Fruit fly (Drosophila melanogaster) whole organism, embryonic: Measurements from ENCODE around the gene CG5516.

Experiments
- ATbp ChIP-seq: fragments of 200-800 bp; sonication (Bioruptor generic); optimal IDR thresholded peaks from 2 replicates; lab custom pipeline; 2017; ENCODE audit warnings: missing biosample characterization, mild to moderate bottlenecking, missing genetic modification characterization, missing genetic modification reagents
- Awh ChIP-seq: fragments of 200-800 bp; sonication (Bioruptor generic); IDR thresholded peaks from 2 replicates; pipeline ENCODE4, ENCODE4 v1.3.6; 2022; ENCODE audit warnings: missing biosample characterization, missing genetic modification characterization
- CG1024 ChIP-seq: fragments of 200-800 bp; sonication (Bioruptor generic); IDR thresholded peaks from 2 replicates; pipeline ENCODE4 v1.3.6; 2022; ENCODE audit warnings: missing biosample characterization, missing genetic modification characterization
- CG12104 ChIP-seq: fragments of 200-800 bp; sonication (Bioruptor generic); optimal IDR thresholded peaks from 3 replicates; lab custom pipeline; 2016; ENCODE audit warnings: missing biosample characterization, missing genetic modification characterization
- CG12236 ChIP-seq: fragments of 200-800 bp; sonication (Bioruptor generic); optimal IDR thresholded peaks from 2 replicates; lab custom pipeline; 2016; ENCODE audit warnings: missing biosample characterization, missing genetic modification characterization
- CG13123 ChIP-seq: fragments of 200-800 bp; sonication (Bioruptor generic); optimal IDR thresholded peaks from 2 replicates; lab custom pipeline; 2016; ENCODE audit warnings: missing biosample characterization, missing genetic modification characterization
- CG15011 ChIP-seq: fragments of 200-800 bp; sonication (Bioruptor generic); optimal IDR thresholded peaks from 3 replicates; lab custom pipeline; 2018; ENCODE audit warnings: missing biosample characterization, mild to moderate bottlenecking, missing genetic modification characterization
- CG17385 ChIP-seq: fragments of 200-800 bp; sonication (Bioruptor generic); optimal IDR thresholded peaks from 3 replicates; lab custom pipeline; 2018; ENCODE audit warnings: missing biosample characterization, mild to moderate bottlenecking, missing genetic modification characterization
- CG17829 ChIP-seq: fragments of 200-800 bp; optimal IDR thresholded peaks from 2 replicates; lab custom pipeline; 2019; ENCODE audit warnings: missing biosample characterization, mild to moderate bottlenecking, missing genetic modification characterization, moderate library complexity
- CG18011 ChIP-seq: fragments of 200-800 bp; sonication (Bioruptor generic); optimal IDR thresholded peaks from 2 replicates; lab custom pipeline; 2017; ENCODE audit warnings: missing biosample characterization, missing genetic modification characterization, mild to moderate bottlenecking, moderate library complexity, missing genotype
- CG1832 ChIP-seq: fragments of 200-800 bp; sonication (Bioruptor generic); optimal IDR thresholded peaks from 2 replicates; lab custom pipeline; 2017; ENCODE audit warnings: missing biosample characterization, mild to moderate bottlenecking, missing genetic modification characterization, inconsistent platforms
- CG3847 ChIP-seq: fragments of 200-800 bp; sonication (Bioruptor generic); IDR thresholded peaks from 2 replicates; pipeline ENCODE4 v1.3.6; 2022; ENCODE audit warnings: missing biosample characterization, missing genetic modification characterization
- CG3995 ChIP-seq: fragments of 200-800 bp; sonication (Bioruptor generic); optimal IDR thresholded peaks from 3 replicates; lab custom pipeline; 2016; ENCODE audit warnings: missing biosample characterization, missing genetic modification characterization
- CG4282 ChIP-seq: fragments of 200-800 bp; sonication (Bioruptor generic); optimal IDR thresholded peaks from 2 replicates; lab custom pipeline; 2016; ENCODE audit warnings: missing biosample characterization, missing genetic modification characterization
- CG4617 ChIP-seq: fragments of 200-800 bp; sonication (Bioruptor generic); optimal IDR thresholded peaks from 3 replicates; lab custom pipeline; 2016; ENCODE audit warnings: missing biosample characterization, missing genetic modification characterization, borderline replicate concordance
- CG7271 ChIP-seq: fragments of 200-800 bp; sonication (Bioruptor generic); optimal IDR thresholded peaks from 2 replicates; lab custom pipeline; 2018; ENCODE audit warnings: missing biosample characterization, mild to moderate bottlenecking, missing genetic modification characterization, moderate library complexity
- CG7786 ChIP-seq: fragments of 200-800 bp; sonication (Bioruptor generic); optimal IDR thresholded peaks from 2 replicates; lab custom pipeline; 2016; ENCODE audit warnings: missing biosample characterization, missing genetic modification characterization
- CG9215 ChIP-seq: fragments of 200-800 bp; sonication (Bioruptor generic); IDR thresholded peaks from 2 replicates; pipeline ENCODE4 v1.3.6; 2022; ENCODE audit warnings: missing biosample characterization, missing genetic modification characterization
- CG9437 ChIP-seq: fragments of 200-800 bp; sonication (Bioruptor generic); optimal IDR thresholded peaks from 2 replicates; lab custom pipeline; 2018; ENCODE audit warnings: missing biosample characterization, mild to moderate bottlenecking, missing genetic modification characterization
- D ChIP-seq, 2 experiments: fragments of 200-800 bp in 1 of 2; fragments of >200 bp in 1 of 2; sonication (Bioruptor generic) in 1 of 2; optimal IDR thresholded peaks; 2 replicates in 1 of 2; 3 replicates in 1 of 2; lab custom pipeline; 2017; ENCODE audit warnings: mild to moderate bottlenecking in 1 of 2, missing biosample characterization in 1 of 2, missing genetic modification characterization in 1 of 2, missing genetic modification reagents in 1 of 2
- Ets65A ChIP-seq: fragments of 200-800 bp; sonication (Bioruptor generic); peaks from one replicate; lab custom pipeline; 2016; ENCODE audit warnings: missing biosample characterization, missing genetic modification characterization
- Fer1 ChIP-seq: fragments of 200-800 bp; sonication (Bioruptor generic); optimal IDR thresholded peaks from 2 replicates; lab custom pipeline; 2017; ENCODE audit warnings: missing biosample characterization, mild to moderate bottlenecking, missing genetic modification characterization
- GATAe ChIP-seq: fragments of 200-800 bp; sonication (Bioruptor generic); conservative IDR thresholded peaks from 2 replicates; pipeline ENCODE4 v1.3.6; 2022; ENCODE audit warnings: missing biosample characterization, missing genetic modification characterization
- HHEX ChIP-seq: fragments of 200-800 bp; sonication (Bioruptor generic); optimal IDR thresholded peaks from 3 replicates; lab custom pipeline; 2017; ENCODE audit warnings: missing biosample characterization, mild to moderate bottlenecking, missing genetic modification characterization, missing genetic modification reagents
- Hmx ChIP-seq: fragments of 200-800 bp; sonication (Bioruptor generic); optimal IDR thresholded peaks from 2 replicates; lab custom pipeline; 2016; ENCODE audit warnings: missing biosample characterization, missing genetic modification characterization
- Myb ChIP-seq: fragments of 200-800 bp; sonication (Bioruptor generic); optimal IDR thresholded peaks from 2 replicates; lab custom pipeline; 2016; ENCODE audit warnings: missing biosample characterization, missing genetic modification characterization
- Opbp ChIP-seq: fragments of 200-800 bp; sonication (Bioruptor generic); IDR thresholded peaks from 3 replicates; pipeline ENCODE4 v1.3.6; 2022; ENCODE audit warnings: missing biosample characterization, missing genetic modification characterization; ENCODE audit not compliant: partially characterized antibody
- PHDP ChIP-seq: fragments of 200-800 bp; sonication (Bioruptor generic); optimal IDR thresholded peaks from 3 replicates; lab custom pipeline; 2018; ENCODE audit warnings: missing biosample characterization, mild to moderate bottlenecking, missing genetic modification characterization, moderate library complexity
- Side ChIP-seq: fragments of 200-800 bp; sonication (Bioruptor generic); optimal IDR thresholded peaks from 2 replicates; lab custom pipeline; 2016; ENCODE audit warnings: missing biosample characterization, missing genetic modification characterization
- Six4 ChIP-seq: fragments of 200-800 bp; sonication (Bioruptor generic); optimal IDR thresholded peaks from 2 replicates; lab custom pipeline; 2016; ENCODE audit warnings: missing biosample characterization, missing genetic modification characterization
- Sox102F ChIP-seq: fragments of 200-800 bp; sonication (Bioruptor generic); optimal IDR thresholded peaks from 2 replicates; lab custom pipeline; 2018; ENCODE audit warnings: missing biosample characterization, mild to moderate bottlenecking, missing genetic modification characterization, moderate library complexity
- Sry-β ChIP-seq: fragments of 200-800 bp; sonication (Bioruptor generic); optimal IDR thresholded peaks from 2 replicates; lab custom pipeline; 2018; ENCODE audit warnings: missing biosample characterization, mild to moderate bottlenecking, missing genetic modification characterization, moderate library complexity
- Ssrp ChIP-seq: fragments of 200-800 bp; sonication (Bioruptor generic); optimal IDR thresholded peaks from 2 replicates; lab custom pipeline; 2018; ENCODE audit warnings: missing biosample characterization, mild to moderate bottlenecking, missing genetic modification characterization, moderate library complexity
- Taf1 ChIP-seq: fragments of 200-800 bp; sonication (Bioruptor generic); IDR thresholded peaks from 2 replicates; pipeline ENCODE4 v1.3.6; 2022; ENCODE audit warnings: missing biosample characterization, missing genetic modification characterization
- Vsx1 ChIP-seq: fragments of 200-800 bp; sonication (Bioruptor generic); optimal IDR thresholded peaks from 2 replicates; lab custom pipeline; 2017; ENCODE audit warnings: missing biosample characterization, mild to moderate bottlenecking, missing genetic modification characterization, missing genetic modification reagents
- bigmax ChIP-seq: fragments of 200-800 bp; sonication (Bioruptor generic); optimal IDR thresholded peaks from 2 replicates; lab custom pipeline; 2018; ENCODE audit warnings: missing biosample characterization, mild to moderate bottlenecking, missing genetic modification characterization
- cg ChIP-seq: fragments of 200-800 bp; sonication (Bioruptor generic); optimal IDR thresholded peaks from 3 replicates; lab custom pipeline; 2019; ENCODE audit warnings: missing biosample characterization, mild to moderate bottlenecking, missing genetic modification characterization, moderate library complexity
- crol ChIP-seq: fragments of 200-800 bp; sonication (Bioruptor generic); IDR thresholded peaks from 2 replicates; pipeline ENCODE4 v1.3.6; 2022; ENCODE audit warnings: missing biosample characterization, missing genetic modification characterization
- crp ChIP-seq, 2 experiments: fragments of 200-800 bp; sonication (Bioruptor generic); optimal IDR thresholded peaks; 2 replicates in 1 of 2; 3 replicates in 1 of 2; lab custom pipeline; 2017; ENCODE audit warnings: missing biosample characterization in 2 of 2, missing genetic modification characterization in 2 of 2, mild to moderate bottlenecking in 1 of 2, moderate library complexity in 1 of 2
- fd64A ChIP-seq: fragments of 200-800 bp; sonication (Bioruptor generic); optimal IDR thresholded peaks from 3 replicates; lab custom pipeline; 2018; ENCODE audit warnings: missing biosample characterization, mild to moderate bottlenecking, missing genetic modification characterization
- hth ChIP-seq: fragments of >200 bp; optimal IDR thresholded peaks from 2 replicates; lab custom pipeline; 2017; ENCODE audit warnings: inconsistent platforms
- kah ChIP-seq: fragments of 200-800 bp; sonication (Bioruptor generic); optimal IDR thresholded peaks from 2 replicates; lab custom pipeline; 2018; ENCODE audit warnings: missing biosample characterization, mild to moderate bottlenecking, missing genetic modification characterization
- nau ChIP-seq: fragments of 200-800 bp; sonication (Bioruptor generic); optimal IDR thresholded peaks from 3 replicates; lab custom pipeline; 2017; ENCODE audit warnings: missing biosample characterization, mild to moderate bottlenecking, missing genetic modification characterization, missing genetic modification reagents
- nerfin-2 ChIP-seq: fragments of 200-800 bp; sonication (Bioruptor generic); IDR thresholded peaks from 2 replicates; pipeline ENCODE4 v1.3.6; 2022; ENCODE audit warnings: missing biosample characterization, missing genetic modification characterization; ENCODE audit not compliant: partially characterized antibody
- oc ChIP-seq: fragments of 200-800 bp; sonication (Bioruptor generic); optimal IDR thresholded peaks from 2 replicates; lab custom pipeline; 2018; ENCODE audit warnings: missing biosample characterization, mild to moderate bottlenecking, missing genetic modification characterization, moderate library complexity
- sqz ChIP-seq: fragments of 200-800 bp; sonication (Bioruptor generic); optimal IDR thresholded peaks from 3 replicates; lab custom pipeline; 2018; ENCODE audit warnings: missing biosample characterization, mild to moderate bottlenecking, missing genetic modification characterization
- tx ChIP-seq: fragments of 200-800 bp; sonication (Bioruptor generic); optimal IDR thresholded peaks from 2 replicates; lab custom pipeline; 2016; ENCODE audit warnings: missing biosample characterization, missing genetic modification characterization
- wek ChIP-seq: fragments of 200-800 bp; sonication (Bioruptor generic); optimal IDR thresholded peaks from 3 replicates; lab custom pipeline; 2018; ENCODE audit warnings: missing biosample characterization, mild to moderate bottlenecking, missing genetic modification characterization, moderate library complexity
- wor ChIP-seq: fragments of 200-800 bp; sonication (Bioruptor generic); IDR thresholded peaks from 2 replicates; pipeline ENCODE4 v1.3.6; 2022; ENCODE audit warnings: missing biosample characterization, missing genetic modification characterization
- zen ChIP-seq: fragments of 200-800 bp; sonication (Bioruptor generic); optimal IDR thresholded peaks from 3 replicates; lab custom pipeline; 2018; ENCODE audit warnings: missing biosample characterization, mild to moderate bottlenecking, missing genetic modification characterization, moderate library complexity

The CG5516 gene

dm6 chr3R:15934952-15935351 lies 28.7 kb upstream of the CG5516 start, which contains the start of gene Sap47 (continued):
- TF ChIP-seq Fer1 (GFP tag; lab: Kevin White, UChicago) (no peak), nerfin-2 (GFP tag; lab: Robert Waterston, UW) (peak; percentile 74), HHEX (no peak), wek (GFP tag; lab: Kevin White, UChicago) (no peak), Taf1 (no peak), Ets65A (GFP tag; lab: Kevin White, UChicago) (no peak), Vsx1 (GFP tag; lab: Kevin White, UChicago) (peak; percentile 12), CG4282 (GFP tag; lab: Kevin White, UChicago) (no peak), CG1832 (GFP tag; lab: Kevin White, UChicago) (no peak), Opbp (GFP tag; lab: Robert Waterston, UW) (peak; percentile 76; the same call in 2 of the 3 replicates), wor (GFP tag; lab: Robert Waterston, UW) (no peak), CG17385 (GFP tag; lab: Kevin White, UChicago) (no peak), CG17829 (tag; lab: Kevin White, UChicago) (peak; percentile 21), crol (GFP tag; lab: Robert Waterston, UW) (no peak; the same call in 1 of the 2 replicates), bigmax (GFP tag; lab: Kevin White, UChicago) (no peak), CG9437 (GFP tag; lab: Kevin White, UChicago) (no peak), Ssrp (no peak), CG18011 (GFP tag; lab: Kevin White, UChicago) (no peak), crp (GFP tag; optimal IDR thresholded peaks at IDR 0.05; lab: Kevin White, UChicago) (peak; percentile 92 to 100), Myb (peak; percentile 43), zen (peak; percentile 12), CG1024 (no peak), nau (GFP tag; lab: Kevin White, UChicago) (no peak), GATAe (GFP tag; lab: Robert Waterston, UW) (no peak), Side (GFP tag; lab: Kevin White, UChicago) (no peak), CG3995 (GFP tag; lab: Kevin White, UChicago) (peak; percentile 56), tx (GFP tag; lab: Kevin White, UChicago) (no peak), Awh (GFP tag; lab: Robert Waterston, UW) (no peak), Sry-β (GFP tag; lab: Kevin White, UChicago) (peak; percentile 68), CG3847 (GFP tag; lab: Robert Waterston, UW) (peak; percentile 22; the same call in 1 of the 2 replicates), cg (GFP tag; lab: Kevin White, UChicago) (no peak), fd64A (GFP tag; lab: Kevin White, UChicago) (no peak), Six4 (no peak), hth (lab: Kevin White, UChicago) (no peak), CG13123 (GFP tag; lab: Kevin White, UChicago) (no peak), PHDP (tag; lab: Kevin White, UChicago) (no peak), kah (GFP tag; lab: Kevin White, UChicago) (no peak), CG7786 (GFP tag; lab: Kevin White, UChicago) (no peak), sqz (no peak), D (optimal IDR thresholded peaks at IDR 0.05; lab: Kevin White, UChicago) (no peak), D (GFP tag; optimal IDR thresholded peaks at IDR 0.05; lab: Kevin White, UChicago) (no peak), Hmx (no peak), CG12104 (no peak), Sox102F (GFP tag; lab: Kevin White, UChicago) (no peak), CG4617 (GFP tag; lab: Kevin White, UChicago) (peak; percentile 66), CG9215 (GFP tag; lab: Robert Waterston, UW) (no peak), oc (tag; lab: Kevin White, UChicago) (no peak), CG7271 (tag; lab: Kevin White, UChicago) (no peak), ATbp (no peak), CG12236 (no peak), CG15011 (GFP tag; lab: Kevin White, UChicago) (no peak)
